Fruit fly (Drosophila melanogaster): ENCODE data around the gene CG17896.
A peak's percentile ranks its signal among the peaks of the same experiment; 100 is the strongest.

Gene CG17896

DNA sequence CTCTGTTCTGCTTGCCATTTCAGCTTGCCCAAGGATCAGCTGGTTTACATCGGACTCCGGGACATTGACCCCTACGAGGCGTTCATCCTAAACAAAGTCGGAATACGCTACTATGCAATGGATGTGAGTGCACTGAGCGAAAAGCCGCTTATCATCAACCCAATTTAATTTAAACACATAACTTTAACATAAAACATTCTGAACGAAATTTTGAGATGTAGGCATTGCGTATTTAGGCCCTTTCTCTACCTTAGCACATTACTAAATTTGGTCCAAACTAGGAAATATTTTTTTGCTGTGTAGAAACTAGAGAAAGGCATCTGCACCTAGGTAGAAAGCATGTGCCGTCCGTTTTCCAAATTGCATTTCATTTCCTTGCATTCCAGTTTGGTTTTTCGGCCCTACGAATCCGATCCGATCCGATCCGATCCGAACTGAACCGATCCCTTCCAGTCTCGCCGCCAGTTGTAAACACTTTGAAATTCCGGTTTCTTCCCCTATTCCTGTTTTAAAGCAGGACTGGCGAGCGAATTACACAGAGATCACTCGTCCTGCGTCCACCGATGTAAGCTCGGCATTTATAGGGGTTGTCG is 33.3 kb upstream of the CG17896 start (continued):
- peak in 1 of 2 experiments; percentile 59 for TF ChIP-seq bsh (GFP tag; optimal IDR thresholded peaks at IDR 0.05)
- TF ChIP-seq CG3847 (GFP tag; IDR thresholded peaks at IDR 0.05), result no peak
- TF ChIP-seq nerfin-1 (tag; optimal IDR thresholded peaks at IDR 0.05), result peak; percentile 24
- TF ChIP-seq al (GFP tag; IDR thresholded peaks at IDR 0.05), result no peak
- TF ChIP-seq CG31388 (GFP tag; optimal IDR thresholded peaks at IDR 0.05), result peak; percentile 30
- TF ChIP-seq zfh1 (GFP tag; IDR thresholded peaks at IDR 0.05), result peak; percentile 87
- peak; percentile 15 for TF ChIP-seq CG2116 (GFP tag; optimal IDR thresholded peaks at IDR 0.05)
- peak; percentile 6 for TF ChIP-seq CG1647 (GFP tag; optimal IDR thresholded peaks at IDR 0.05)
- peak; percentile 20 for TF ChIP-seq Sry-δ (GFP tag; optimal IDR thresholded peaks at IDR 0.05)
- TF ChIP-seq gsb (GFP tag; IDR thresholded peaks at IDR 0.05), result no peak
- TF ChIP-seq Stat92E (GFP tag; optimal IDR thresholded peaks at IDR 0.05), result peak in 1 of 3 experiments; percentile 31
- peak; percentile 66 for TF ChIP-seq CG31441 (GFP tag; IDR thresholded peaks at IDR 0.05)
- peak; percentile 56 for TF ChIP-seq CG1602 (GFP tag; optimal IDR thresholded peaks at IDR 0.05)
- TF ChIP-seq Fer2 (tag; optimal IDR thresholded peaks at IDR 0.05), result no peak
- TF ChIP-seq CG10462 (GFP tag; optimal IDR thresholded peaks at IDR 0.05), result peak; percentile 43
- no peak for TF ChIP-seq CG11085 (GFP tag; IDR thresholded peaks at IDR 0.05)
- TF ChIP-seq CG15011 (GFP tag; optimal IDR thresholded peaks at IDR 0.05), result no peak
- no peak for TF ChIP-seq CG30020 (tag; optimal IDR thresholded peaks at IDR 0.05)
- TF ChIP-seq phol (tag; optimal IDR thresholded peaks at IDR 0.05), result peak; percentile 74
- TF ChIP-seq Sox102F (GFP tag; optimal IDR thresholded peaks at IDR 0.05), result no peak
- TF ChIP-seq vnd (GFP tag; IDR thresholded peaks at IDR 0.05; ENCODE audit: partially characterized antibody), result no peak
- TF ChIP-seq vvl (GFP tag; IDR thresholded peaks at IDR 0.05), result peak; percentile 28; the same call in 1 of the 2 replicates
- no peak for TF ChIP-seq Ravus (GFP tag; IDR thresholded peaks at IDR 0.05)
- no peak for TF ChIP-seq rib (GFP tag; IDR thresholded peaks at IDR 0.05)
- TF ChIP-seq NC2α (GFP tag; optimal IDR thresholded peaks at IDR 0.05), result peak; percentile 64
- no peak for TF ChIP-seq pzg (GFP tag; optimal IDR thresholded peaks at IDR 0.05)
- TF ChIP-seq CG14965 (GFP tag; optimal IDR thresholded peaks at IDR 0.05; ENCODE audit: borderline replicate concordance), result no peak
- no peak for TF ChIP-seq CG14860 (GFP tag; IDR thresholded peaks at IDR 0.05; ENCODE audit: partially characterized antibody)
- TF ChIP-seq twi (tag; optimal IDR thresholded peaks at IDR 0.05), result peak; percentile 44
- TF ChIP-seq Optix (GFP tag; IDR thresholded peaks at IDR 0.05), result peak; percentile 49; the same call in 1 of the 3 replicates
- TF ChIP-seq CG13624 (GFP tag; optimal IDR thresholded peaks at IDR 0.05), result peak; percentile 31
- peak; percentile 7 for TF ChIP-seq ems (GFP tag; optimal IDR thresholded peaks at IDR 0.05)
- no peak for TF ChIP-seq sisA (GFP tag; IDR thresholded peaks at IDR 0.05)
- peak; percentile 67 for TF ChIP-seq nmo (GFP tag; optimal IDR thresholded peaks at IDR 0.05)
- TF ChIP-seq ftz-f1 (GFP tag; optimal IDR thresholded peaks at IDR 0.05), result no peak
- peak; percentile 75 for TF ChIP-seq pros (GFP tag; optimal IDR thresholded peaks at IDR 0.05)
- no peak for TF ChIP-seq ham (GFP tag; IDR thresholded peaks at IDR 0.05)
- TF ChIP-seq trem (tag; optimal IDR thresholded peaks at IDR 0.05), result peak; percentile 73
- TF ChIP-seq Kr (GFP tag; optimal IDR thresholded peaks at IDR 0.05), result peak; percentile 61
- TF ChIP-seq Chrac-16 (GFP tag; optimal IDR thresholded peaks at IDR 0.05), result peak; percentile 77
- peak; percentile 74 for TF ChIP-seq ara (GFP tag; IDR thresholded peaks at IDR 0.05)
- no peak for TF ChIP-seq Gsc (GFP tag; IDR thresholded peaks at IDR 0.05)
- TF ChIP-seq CG7556 (GFP tag; optimal IDR thresholded peaks at IDR 0.05), result peak; percentile 47
- no peak for TF ChIP-seq sob (GFP tag; IDR thresholded peaks at IDR 0.05)
- TF ChIP-seq fd96Cb (tag; optimal IDR thresholded peaks at IDR 0.05), result peak; percentile 54
- no peak for TF ChIP-seq H2.0 (GFP tag; IDR thresholded peaks at IDR 0.05)
- no peak for TF ChIP-seq corto (GFP tag; optimal IDR thresholded peaks at IDR 0.05)
- no peak for TF ChIP-seq tgo (GFP tag; IDR thresholded peaks at IDR 0.05)
- TF ChIP-seq pnt (GFP tag; optimal IDR thresholded peaks at IDR 0.05), result peak; percentile 68
- peak; percentile 57 for TF ChIP-seq pum (GFP tag; optimal IDR thresholded peaks at IDR 0.05)

Measured in whole organism, embryonic.